Fruit fly (Drosophila melanogaster) S2 (cell line): ENCODE results near the gene Lcp65Ag3.

Experiments used
- CG8478 ChIP-seq: fragments of >200 bp; optimal IDR thresholded peaks from 2 replicates; lab custom pipeline; 2018
- CTCF ChIP-seq, 2 experiments: fragments of >200 bp; optimal IDR thresholded peaks; 2 replicates each; lab custom pipeline; 2018

DNA sequence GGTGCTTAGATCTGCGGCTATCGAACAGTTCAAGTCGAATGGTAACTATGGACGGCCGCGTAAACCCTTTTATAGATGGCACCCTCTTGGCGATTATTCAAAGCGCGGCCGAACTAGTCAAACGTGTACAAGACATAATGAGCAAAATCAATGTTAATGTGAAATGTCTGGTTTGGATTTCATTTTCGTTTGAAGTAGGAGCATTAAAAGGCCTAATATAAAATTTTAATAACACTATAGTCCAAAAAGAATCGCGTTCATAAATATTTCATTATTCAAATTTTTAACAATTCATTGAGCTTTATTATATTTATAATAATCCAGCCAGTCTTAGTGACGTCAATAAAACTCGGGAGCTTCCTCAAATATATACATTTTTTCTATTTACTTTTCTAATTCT, at the start of gene Lcp65Ag3:
- TF ChIP-seq CTCF (optimal IDR thresholded peaks at IDR 0.05; lab: Kevin White, UChicago) (no peak), CG8478 (lab: Kevin White, UChicago) (no peak)
